Fruit fly (Drosophila melanogaster) whole organism, adult: ENCODE measurements around the gene CG2157.

Source experiments
- CG11617 ChIP-seq: fragments of 200-800 bp; sonication (Bioruptor generic); optimal IDR thresholded peaks from 2 replicates; lab custom pipeline; 2017; ENCODE audit warnings: mild to moderate bottlenecking, missing biosample characterization, missing genetic modification reagents, missing genetic modification characterization
- CG12768 ChIP-seq: fragments of 200-800 bp; sonication (Bioruptor generic); optimal IDR thresholded peaks from 2 replicates; lab custom pipeline; 2017; ENCODE audit warnings: missing biosample characterization, missing genetic modification characterization, mild to moderate bottlenecking, moderate library complexity, missing genetic modification reagents
- CG14711 ChIP-seq: fragments of 200-800 bp; sonication (Bioruptor generic); optimal IDR thresholded peaks from 2 replicates; lab custom pipeline; 2018; ENCODE audit warnings: missing biosample characterization, mild to moderate bottlenecking, missing genetic modification characterization, moderate library complexity
- CG1620 ChIP-seq: fragments of 200-800 bp; sonication (Bioruptor generic); optimal IDR thresholded peaks from 2 replicates; lab custom pipeline; 2016; ENCODE audit warnings: missing biosample characterization, missing genetic modification characterization
- CG33017 ChIP-seq: fragments of 200-800 bp; sonication (Bioruptor generic); optimal IDR thresholded peaks from 2 replicates; lab custom pipeline; 2018; ENCODE audit warnings: missing biosample characterization, mild to moderate bottlenecking, missing genetic modification characterization, moderate library complexity
- CG5204 ChIP-seq: fragments of 200-800 bp; sonication (Bioruptor generic); optimal IDR thresholded peaks from 2 replicates; lab custom pipeline; 2016; ENCODE audit warnings: missing biosample characterization, missing genetic modification characterization
- CG7045 ChIP-seq: fragments of 200-800 bp; sonication (Bioruptor generic); optimal IDR thresholded peaks from 2 replicates; lab custom pipeline; 2017; ENCODE audit warnings: missing biosample characterization, mild to moderate bottlenecking, missing genetic modification characterization
- CG7101 ChIP-seq: fragments of 200-800 bp; sonication (Bioruptor generic); optimal IDR thresholded peaks from 2 replicates; lab custom pipeline; 2018; ENCODE audit warnings: missing biosample characterization, mild to moderate bottlenecking, missing genetic modification characterization, moderate library complexity
- Clk ChIP-seq: fragments of 200-800 bp; sonication (Bioruptor generic); optimal IDR thresholded peaks from 2 replicates; lab custom pipeline; 2017; ENCODE audit warnings: missing biosample characterization, missing genetic modification characterization
- Crg-1 ChIP-seq: fragments of 200-800 bp; sonication (Bioruptor generic); optimal IDR thresholded peaks from 2 replicates; lab custom pipeline; 2016; ENCODE audit warnings: missing biosample characterization, missing genetic modification characterization
- Hr96 ChIP-seq: fragments of 200-800 bp; sonication (Bioruptor generic); optimal IDR thresholded peaks from 2 replicates; lab custom pipeline; 2016; ENCODE audit warnings: missing biosample characterization, missing genetic modification characterization
- Mnt ChIP-seq: fragments of 200-800 bp; sonication (Bioruptor generic); optimal IDR thresholded peaks from 2 replicates; lab custom pipeline; 2016; ENCODE audit warnings: missing biosample characterization, mild to moderate bottlenecking, missing genetic modification characterization
- bab1 ChIP-seq: fragments of 200-800 bp; sonication (Bioruptor generic); optimal IDR thresholded peaks from 3 replicates; lab custom pipeline; 2019; ENCODE audit warnings: missing biosample characterization, mild to moderate bottlenecking, missing genetic modification characterization, moderate library complexity
- cic ChIP-seq: fragments of 200-800 bp; sonication (Bioruptor generic); optimal IDR thresholded peaks from 2 replicates; lab custom pipeline; 2017; ENCODE audit warnings: missing biosample characterization, mild to moderate bottlenecking, missing genetic modification characterization, moderate library complexity
- cnc ChIP-seq, 2 experiments: fragments of >200 bp; optimal IDR thresholded peaks; 2 replicates each; lab custom pipeline; 2017
- kay ChIP-seq: fragments of 200-800 bp; sonication (Bioruptor generic); peaks from one replicate; lab custom pipeline; 2016; ENCODE audit warnings: missing biosample characterization, missing genetic modification characterization, borderline replicate concordance
- ovo ChIP-seq: fragments of 200-800 bp; sonication (Bioruptor generic); optimal IDR thresholded peaks from 2 replicates; lab custom pipeline; 2016; ENCODE audit warnings: missing biosample characterization, missing genetic modification characterization
- pad ChIP-seq: fragments of 200-800 bp; sonication (Bioruptor generic); optimal IDR thresholded peaks from 3 replicates; lab custom pipeline; 2017; ENCODE audit warnings: missing biosample characterization, missing genetic modification characterization, mild to moderate bottlenecking, moderate library complexity, missing genetic modification reagents
- tj ChIP-seq: fragments of 200-800 bp; sonication (Bioruptor generic); optimal IDR thresholded peaks from 3 replicates; lab custom pipeline; 2017; ENCODE audit warnings: missing biosample characterization, mild to moderate bottlenecking, missing genetic modification characterization, moderate library complexity
- toe ChIP-seq: fragments of 200-800 bp; sonication (Bioruptor generic); optimal IDR thresholded peaks from 2 replicates; lab custom pipeline; 2016; ENCODE audit warnings: missing biosample characterization, missing genetic modification characterization

Gene CG2157

DNA sequence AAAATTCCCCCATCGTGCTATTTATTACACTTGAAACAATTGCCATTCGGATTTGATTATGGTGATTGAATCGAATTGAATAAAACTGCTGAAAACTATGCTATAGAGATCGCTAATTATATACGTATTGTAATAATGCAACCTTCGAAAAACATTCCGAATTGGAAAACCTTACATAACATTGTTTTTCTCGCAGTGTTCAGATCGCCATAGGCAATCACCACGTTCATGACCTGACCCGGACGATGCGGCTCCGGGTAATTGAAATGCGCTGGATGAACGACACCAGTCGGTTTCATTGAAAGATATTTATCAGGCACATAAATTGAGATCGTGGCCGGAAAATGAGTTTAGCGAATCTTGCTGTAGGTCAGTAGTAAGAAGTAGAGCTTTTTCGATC lies 13.7 kb downstream of the CG2157 start:
- peak; percentile 16 for TF ChIP-seq CG14711
- TF ChIP-seq CG1620: no peak

DNA sequence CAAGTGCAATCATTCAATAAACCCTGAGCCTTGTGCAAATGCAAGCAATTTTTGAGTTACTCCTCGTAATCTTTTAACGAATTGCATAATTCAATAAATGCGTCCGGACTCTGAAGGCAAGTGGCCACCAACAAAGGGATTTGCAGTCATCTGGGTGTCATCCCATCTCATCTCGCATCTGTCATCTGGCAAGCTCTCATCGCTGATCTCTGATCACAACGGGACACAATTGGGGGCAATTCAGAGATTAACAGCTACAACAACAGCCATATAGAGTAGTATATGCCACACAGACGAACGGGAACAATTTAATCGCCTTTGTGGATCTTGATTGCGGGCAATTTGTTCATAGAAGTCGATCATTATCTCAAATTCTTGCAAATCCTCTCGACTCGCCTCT lies 14.7 kb downstream of the CG2157 start:
- no peak for TF ChIP-seq cic (GFP tag; lab: Kevin White, UChicago)
- TF ChIP-seq tj (GFP tag; lab: Kevin White, UChicago): peak; percentile 29

DNA sequence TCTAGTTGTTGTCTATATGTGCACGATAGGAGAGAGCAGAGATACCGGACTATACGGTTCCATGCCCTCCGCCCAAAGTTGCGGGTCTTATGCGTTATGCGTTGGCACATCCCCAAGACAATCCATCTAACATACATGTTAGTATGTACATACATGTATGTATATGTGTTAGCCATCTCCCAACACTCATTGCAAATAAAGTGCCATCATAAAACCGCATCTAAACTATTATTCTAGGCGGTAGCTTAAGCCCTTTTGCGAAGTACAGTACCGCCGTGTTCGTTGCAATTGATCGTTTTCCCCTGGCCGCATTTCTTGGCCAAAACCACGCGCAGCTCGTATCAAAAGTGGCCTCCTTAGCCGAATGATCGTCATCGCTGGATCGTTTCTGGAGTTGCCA lies 17.3 kb downstream of the CG2157 start:
- TF ChIP-seq CG12768 (GFP tag; lab: Kevin White, UChicago) (no peak), CG14711 (peak; percentile 30), CG7045 (no peak), CG7101 (tag; lab: Kevin White, UChicago) (peak; percentile 42), CG11617 (GFP tag; lab: Kevin White, UChicago) (peak; percentile 43), Mnt (GFP tag; lab: Kevin White, UChicago) (peak; percentile 3), CG33017 (tag; lab: Kevin White, UChicago) (no peak), Clk (GFP tag; lab: Kevin White, UChicago) (no peak), ovo (GFP tag; lab: Kevin White, UChicago) (no peak), cnc (optimal IDR thresholded peaks at IDR 0.05; lab: Kevin White, UChicago) (no peak), kay (GFP tag; lab: Kevin White, UChicago) (no peak), CG1620 (no peak), pad (peak; percentile 21), Hr96 (peak; percentile 68), bab1 (GFP tag; lab: Kevin White, UChicago) (no peak)

DNA sequence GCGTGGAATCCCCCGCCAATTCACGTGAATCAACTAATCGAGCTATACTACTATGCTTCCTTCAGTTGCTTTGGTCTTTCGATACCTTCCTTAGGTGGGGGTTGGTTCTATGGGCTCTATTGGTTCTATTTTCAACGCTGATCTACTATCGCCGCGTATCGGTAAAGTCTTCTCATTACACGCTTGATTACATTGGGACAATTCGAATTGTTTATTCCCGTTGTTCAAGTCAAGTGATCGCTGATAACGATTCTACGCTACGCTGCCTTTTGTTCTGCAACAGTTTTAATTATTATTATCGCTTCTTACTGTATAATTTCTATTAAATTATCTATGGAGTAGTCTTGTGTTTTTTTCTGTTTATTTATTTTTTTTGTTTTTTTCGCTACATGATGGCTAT lies 18.6 kb downstream of the CG2157 start:
- TF ChIP-seq kay (GFP tag; lab: Kevin White, UChicago) (peak; percentile 49), cic (GFP tag; lab: Kevin White, UChicago) (peak; percentile 69), CG5204 (GFP tag; lab: Kevin White, UChicago) (no peak)

DNA sequence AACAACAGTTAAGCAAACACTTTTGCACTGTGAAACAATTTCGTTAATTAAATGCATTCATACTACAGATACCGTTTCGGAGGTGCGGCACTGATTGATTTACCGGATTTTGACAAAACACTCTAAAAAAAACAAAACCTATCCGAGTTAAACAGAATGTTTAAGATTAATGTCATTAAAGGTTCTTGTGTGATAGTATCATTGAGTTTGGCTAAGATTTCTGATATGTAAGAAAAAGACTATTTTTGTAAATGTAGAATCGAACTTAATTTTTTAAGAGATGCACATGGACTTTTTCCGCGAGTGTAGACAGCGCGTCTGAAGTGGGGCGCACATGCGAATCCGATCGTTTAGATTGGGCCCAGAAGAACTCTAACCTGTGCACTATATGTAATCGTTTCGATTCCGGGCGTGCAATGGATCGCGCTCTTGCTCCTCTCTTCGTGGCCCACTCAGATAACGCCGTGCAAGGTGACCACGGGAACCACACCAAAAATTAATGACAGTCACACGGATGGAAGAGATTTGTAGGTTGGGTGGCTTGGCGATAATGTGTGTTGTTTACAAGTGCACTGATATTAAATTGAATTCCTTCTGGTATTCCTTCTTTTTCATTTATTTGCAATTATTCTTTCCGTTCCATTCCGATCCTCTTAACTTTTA lies 21.0 kb downstream of the CG2157 start:
- TF ChIP-seq CG11617 (GFP tag; lab: Kevin White, UChicago) (no peak), CG7101 (tag; lab: Kevin White, UChicago) (peak; percentile 7), CG14711 (peak; percentile 9), bab1 (GFP tag; lab: Kevin White, UChicago) (peak; percentile 49), Mnt (GFP tag; lab: Kevin White, UChicago) (peak; percentile 25)

DNA sequence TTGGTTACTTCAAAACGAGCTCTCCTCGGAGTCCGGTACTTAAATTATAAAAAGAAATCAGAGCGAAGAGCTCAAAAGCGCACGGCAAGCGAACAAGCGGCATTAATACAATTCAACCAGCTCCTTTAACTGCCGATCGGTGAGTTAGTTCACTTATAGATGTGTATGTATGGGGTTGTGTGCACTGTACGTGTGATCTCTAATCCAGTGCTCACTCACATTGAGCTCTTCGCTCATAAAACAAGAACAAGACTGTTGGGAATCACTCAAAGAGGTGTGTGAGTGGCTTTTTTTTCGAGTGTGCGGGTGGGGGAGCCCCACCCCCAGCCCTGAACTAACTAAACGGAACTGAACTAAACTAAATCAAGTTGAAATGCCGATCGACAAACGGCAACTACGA lies 22.1 kb downstream of the CG2157 start, which contains the start of gene Ork1:
Ork1 (minus strand) TSS at position 101 of the 400 bp plus-strand sequence.
- TF ChIP-seq pad: peak; percentile 50
- no peak for TF ChIP-seq CG7101 (tag; lab: Kevin White, UChicago)

DNA sequence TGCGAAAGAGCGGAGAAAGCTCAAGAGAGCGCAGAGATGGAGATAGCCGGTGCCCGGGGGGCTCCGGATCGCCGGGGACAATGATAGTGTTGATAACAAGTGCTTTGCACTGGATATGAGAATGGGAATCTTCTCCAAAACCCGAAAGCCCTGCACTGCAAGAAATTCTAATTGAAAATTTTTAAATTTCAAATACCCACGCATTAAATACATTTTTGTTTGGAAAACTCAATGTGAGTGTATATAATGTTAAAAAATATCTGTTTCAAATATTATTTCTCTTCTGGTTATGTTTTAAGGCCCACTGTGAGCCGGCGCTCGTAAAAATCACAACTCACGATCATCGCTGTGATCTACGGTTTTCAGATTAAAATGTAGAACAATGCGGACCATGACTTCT lies 24.1 kb downstream of the CG2157 start:
- no peak for TF ChIP-seq CG11617 (GFP tag; lab: Kevin White, UChicago)
- no peak for TF ChIP-seq kay (GFP tag; lab: Kevin White, UChicago)
- TF ChIP-seq Crg-1 (GFP tag; lab: Kevin White, UChicago): no peak
- no peak for TF ChIP-seq toe
- no peak for TF ChIP-seq CG7045
- TF ChIP-seq bab1 (GFP tag; lab: Kevin White, UChicago): peak; percentile 6
- TF ChIP-seq Hr96: no peak
- TF ChIP-seq CG7101 (tag; lab: Kevin White, UChicago): no peak

DNA sequence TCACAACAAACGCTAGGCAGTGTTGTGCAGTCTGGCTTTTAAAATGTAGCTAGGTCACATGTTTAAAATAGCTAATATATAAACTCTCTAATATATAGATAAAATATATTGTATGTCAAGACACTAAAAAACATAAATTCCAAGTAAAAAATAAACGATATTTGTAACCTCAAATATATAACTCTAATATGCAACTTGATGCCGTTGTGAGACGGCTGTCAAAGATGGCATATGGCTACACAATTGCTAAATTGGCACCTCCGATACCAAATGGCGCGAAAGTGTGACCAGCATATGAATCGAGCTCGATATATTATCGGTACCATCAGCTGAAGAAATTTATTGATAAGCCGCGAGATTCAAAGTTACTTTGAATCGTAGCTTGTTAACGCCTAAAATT lies 30.1 kb downstream of the CG2157 start, which contains the start of gene CG1582:
CG1582 (minus strand) TSS at position 71 of the 400 bp plus-strand sequence.
- no peak for TF ChIP-seq CG5204 (GFP tag; lab: Kevin White, UChicago)
- TF ChIP-seq CG14711: peak; percentile 41
- peak; percentile 44 for TF ChIP-seq Mnt (GFP tag; lab: Kevin White, UChicago)
- TF ChIP-seq tj (GFP tag; lab: Kevin White, UChicago): peak; percentile 14
- peak; percentile 70 for TF ChIP-seq bab1 (GFP tag; lab: Kevin White, UChicago)
- TF ChIP-seq CG33017 (tag; lab: Kevin White, UChicago): no peak
- no peak for TF ChIP-seq Crg-1 (GFP tag; lab: Kevin White, UChicago)
- TF ChIP-seq cic (GFP tag; lab: Kevin White, UChicago): no peak
- TF ChIP-seq CG11617 (GFP tag; lab: Kevin White, UChicago): no peak
- peak; percentile 13 for TF ChIP-seq CG7101 (tag; lab: Kevin White, UChicago)
